Worm (Caenorhabditis elegans): ENCODE results near the gene M04D8.8.

DNA sequence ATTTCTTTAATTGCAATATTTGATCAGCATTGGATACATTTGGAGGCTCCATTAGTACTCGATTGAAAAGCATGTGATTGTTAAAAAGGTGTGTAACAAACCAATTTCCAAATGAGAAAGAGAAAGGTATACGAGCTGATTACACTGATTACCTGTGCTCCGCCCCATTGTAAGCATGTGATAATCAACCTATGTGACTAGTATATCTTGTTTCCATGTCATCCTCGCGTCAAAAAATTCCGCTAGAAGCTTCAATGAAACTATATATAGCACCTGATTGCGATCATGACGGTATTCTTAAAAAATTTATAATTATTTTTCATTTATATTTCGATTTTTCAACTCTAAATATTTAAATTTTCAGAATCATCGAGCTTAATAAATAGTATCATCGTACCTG is 3.4 kb upstream of the M04D8.8 start, which contains the start of gene M04D8.4:
- TF ChIP-seq lin-15B (tag; optimal IDR thresholded peaks at IDR 0.05) (no peak), fkh-10 (GFP tag; optimal IDR thresholded peaks at IDR 0.05) (no peak), nfya-1 (tag; optimal IDR thresholded peaks at IDR 0.05; ENCODE audit: insufficient read depth) (no peak), egl-27 (tag; optimal IDR thresholded peaks at IDR 0.05) (no peak), unc-62 (GFP tag; optimal IDR thresholded peaks at IDR 0.05) (no peak)
